Worm (Caenorhabditis elegans) whole organism, L1 larva: ENCODE results near the gene lin-1.

Experiments
- fos-1 ChIP-seq: fragments of 150-350 bp; optimal IDR thresholded peaks from 2 replicates; lab custom pipeline; 2014; ENCODE audit warnings: missing biosample characterization, missing genetic modification characterization
- nhr-28 ChIP-seq: fragments of 150-350 bp; optimal IDR thresholded peaks from 2 replicates; lab custom pipeline; 2014; ENCODE audit warnings: missing biosample characterization, missing genetic modification characterization

DNA sequence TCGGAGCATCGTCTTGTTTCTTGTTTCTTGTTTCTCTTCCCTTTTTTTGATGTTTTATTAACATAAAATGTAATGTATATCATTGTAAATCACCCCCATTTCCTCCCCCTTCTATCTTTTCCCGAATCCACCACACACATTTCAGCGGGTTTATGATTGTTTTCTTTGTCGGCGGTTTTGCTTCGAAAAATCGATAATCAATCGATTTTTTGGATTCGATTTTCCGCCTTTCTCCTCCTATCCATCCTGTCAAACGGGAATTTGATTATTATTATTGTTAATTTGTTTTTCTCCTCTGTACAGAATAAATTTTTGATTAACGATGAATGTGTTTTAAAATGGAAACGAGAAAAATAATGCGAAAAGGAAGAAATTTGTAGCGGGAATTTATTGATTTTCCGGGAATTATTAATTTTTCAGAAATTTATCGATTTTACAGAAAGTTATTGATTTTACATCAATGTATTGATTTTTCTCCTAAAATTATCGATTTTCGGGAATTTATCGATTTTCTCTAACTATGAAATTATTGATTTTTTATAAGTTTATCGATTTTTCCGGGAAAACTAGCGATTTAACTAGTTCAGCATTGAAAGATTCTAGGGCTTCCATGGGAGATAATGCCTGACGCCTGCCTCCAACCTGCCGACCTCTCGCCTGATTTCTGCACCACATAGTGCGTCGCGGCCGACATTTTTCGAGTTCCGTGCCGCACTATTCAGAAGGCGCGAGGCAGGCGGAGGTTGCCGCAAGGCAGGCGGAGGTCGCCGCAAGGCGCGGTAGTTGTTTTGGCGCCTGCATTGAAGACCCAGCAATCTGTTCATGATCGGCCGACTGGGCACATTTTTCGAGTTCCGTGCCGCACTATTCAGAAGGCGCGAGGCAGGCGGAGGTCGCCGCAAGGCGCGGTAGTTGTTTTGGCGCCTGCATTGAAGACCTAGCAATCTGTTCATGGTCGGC, 63.2 kb downstream of the lin-1 start:
- TF ChIP-seq fos-1 (tag; lab: Kevin White, UChicago) = no peak
- TF ChIP-seq nhr-28 (tag; lab: Kevin White, UChicago) = no peak
